Fruit fly (Drosophila melanogaster): ENCODE data around the gene TfIIA-L.
A peak's percentile ranks its signal among the peaks of the same experiment; 100 is the strongest.

Gene TfIIA-L

dm6 chr3R:27223012-27223411 lies 27.9 kb upstream of the TfIIA-L start:
- TF ChIP-seq CG17801 (GFP tag; optimal IDR thresholded peaks at IDR 0.05; ENCODE audit: partially characterized antibody): no peak

- TF ChIP-seq CG17801 (GFP tag; optimal IDR thresholded peaks at IDR 0.05; ENCODE audit: partially characterized antibody): no peak
These were observed 26.2 kb upstream of the TfIIA-L start for dm6 chr3R:27224727-27225126.

- no peak for TF ChIP-seq CG17801 (GFP tag; optimal IDR thresholded peaks at IDR 0.05; ENCODE audit: partially characterized antibody)
These were observed 25.4 kb upstream of the TfIIA-L start for dm6 chr3R:27225490-27225889.

- TF ChIP-seq CG17801 (GFP tag; optimal IDR thresholded peaks at IDR 0.05; ENCODE audit: partially characterized antibody): no peak
These were observed 24.7 kb upstream of the TfIIA-L start for dm6 chr3R:27226080-27226648.

- no peak for TF ChIP-seq CG17801 (GFP tag; optimal IDR thresholded peaks at IDR 0.05; ENCODE audit: partially characterized antibody)
These were observed 22.6 kb upstream of the TfIIA-L start, which contains the start of gene CG42813 for dm6 chr3R:27228342-27228741. TSS of gene CG42813 (minus strand) at chr3R:27228561.

- TF ChIP-seq CG17801 (GFP tag; optimal IDR thresholded peaks at IDR 0.05; ENCODE audit: partially characterized antibody): no peak
These were observed 21.5 kb upstream of the TfIIA-L start, which contains the start of gene CG42814 for dm6 chr3R:27229368-27229767. TSS of gene CG42814 (minus strand) at chr3R:27229468.

dm6 chr3R:27233398-27233797 lies 17.5 kb upstream of the TfIIA-L start, which contains the start of gene CG31068:
TSS of gene CG31068 (plus strand) at chr3R:27233698.
- TF ChIP-seq CG17801 (GFP tag; optimal IDR thresholded peaks at IDR 0.05; ENCODE audit: partially characterized antibody): no peak

dm6 chr3R:27237980-27238379 lies 12.9 kb upstream of the TfIIA-L start:
- no peak for TF ChIP-seq CG17801 (GFP tag; optimal IDR thresholded peaks at IDR 0.05; ENCODE audit: partially characterized antibody)

- TF ChIP-seq CG17801 (GFP tag; optimal IDR thresholded peaks at IDR 0.05; ENCODE audit: partially characterized antibody): peak; percentile 5
These were observed 12.2 kb upstream of the TfIIA-L start, which contains the start of the genes CG31064 and PolA2 for dm6 chr3R:27238438-27239301. TSS of gene CG31064 (minus strand) at chr3R:27239085. TSS of gene PolA2 (plus strand) at chr3R:27239163.

- TF ChIP-seq CG17801 (GFP tag; optimal IDR thresholded peaks at IDR 0.05; ENCODE audit: partially characterized antibody): no peak
These were observed 9.9 kb upstream of the TfIIA-L start, which contains the start of gene CG17991 for dm6 chr3R:27240967-27241366. TSS of gene CG17991 (plus strand) at chr3R:27241267.

- no peak for TF ChIP-seq CG17801 (GFP tag; optimal IDR thresholded peaks at IDR 0.05; ENCODE audit: partially characterized antibody)
These were observed 6.5 kb upstream of the TfIIA-L start for dm6 chr3R:27244412-27244741.

dm6 chr3R:27244742-27245400 lies 6.0 kb upstream of the TfIIA-L start, which contains the start of gene CG18766:
TSS of gene CG18766 (minus strand) at chr3R:27245249.
- no peak for TF ChIP-seq CG17801 (GFP tag; optimal IDR thresholded peaks at IDR 0.05; ENCODE audit: partially characterized antibody)

- TF ChIP-seq CG17801 (GFP tag; optimal IDR thresholded peaks at IDR 0.05; ENCODE audit: partially characterized antibody): no peak
These were observed 5.5 kb upstream of the TfIIA-L start for dm6 chr3R:27245401-27245757.

dm6 chr3R:27246264-27246663 lies 4.6 kb upstream of the TfIIA-L start:
- peak; percentile 89 for TF ChIP-seq CG17801 (GFP tag; optimal IDR thresholded peaks at IDR 0.05; ENCODE audit: partially characterized antibody)

- no peak for TF ChIP-seq CG17801 (GFP tag; optimal IDR thresholded peaks at IDR 0.05; ENCODE audit: partially characterized antibody)
These were observed 3.0 kb upstream of the TfIIA-L start, which contains the start of gene CG5984 for dm6 chr3R:27247892-27248291. TSS of gene CG5984 (minus strand) at chr3R:27247992.

Data from ovary, adult (tissue).